Worm (Caenorhabditis elegans) whole organism, L4 larva: Measurements from ENCODE around the gene R02C2.1.

ENCODE experiments used
- ceh-28 ChIP-seq: fragments of 150-350 bp; optimal IDR thresholded peaks from 2 replicates; lab custom pipeline; 2014; ENCODE audit warnings: missing biosample characterization, missing genetic modification reagents, missing genetic modification characterization
- madf-9 ChIP-seq: fragments of 200-800 bp; sonication (Bioruptor generic); conservative IDR thresholded peaks from 2 replicates; pipeline ENCODE4 v1.3.6; 2022; ENCODE audit warnings: missing genetic modification reagents, missing genetic modification characterization, missing compliant biosample characterization
- nhr-25 ChIP-seq: sonication (generic microtip); optimal IDR thresholded peaks from 2 replicates; lab custom pipeline; 2017; ENCODE audit warnings: missing genetic modification characterization, mild to moderate bottlenecking, missing compliant biosample characterization, antibody characterized with exemption, moderate library complexity, borderline replicate concordance; ENCODE audit not compliant: insufficient read depth

DNA sequence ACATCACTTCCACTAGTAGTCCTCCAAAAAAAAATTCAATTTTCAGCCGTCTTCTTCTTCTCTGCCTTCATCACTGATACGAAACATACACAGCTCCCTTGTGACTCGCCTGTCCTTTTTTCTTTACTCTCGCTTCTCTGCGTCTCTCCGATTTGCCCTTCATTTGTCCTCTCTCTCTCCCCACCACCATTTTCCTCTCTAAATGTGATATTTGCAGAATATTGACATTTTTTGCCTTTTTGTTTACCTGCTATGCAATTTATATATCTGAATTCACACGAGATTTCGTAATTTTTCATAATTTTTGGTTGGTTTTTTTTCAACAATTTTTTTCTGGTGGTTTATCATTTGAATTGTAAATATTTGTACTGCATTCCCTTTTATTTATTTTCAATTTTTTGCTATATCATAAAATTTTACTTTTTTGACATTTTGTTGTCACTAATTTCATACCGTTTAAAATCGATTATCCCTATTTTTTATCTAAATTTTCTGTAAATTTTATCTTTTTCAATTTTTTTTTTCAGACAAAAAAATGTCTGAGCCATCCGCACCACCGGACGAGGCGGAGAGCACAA, 34.0 kb downstream of the R02C2.1 start, which contains the start of gene lec-12:
- TF ChIP-seq madf-9 (GFP tag; lab: Robert Waterston, UW) (no peak), ceh-28 (tag; lab: Kevin White, UChicago) (no peak), nhr-25 (no peak)
